Worm (Caenorhabditis elegans) whole organism, L3 larva: Measurements from ENCODE around the gene mrps-18A.

Experiments used
- nhr-237 ChIP-seq: fragments of 150-350 bp; optimal IDR thresholded peaks from 2 replicates; lab custom pipeline; 2014; ENCODE audit warnings: missing biosample characterization, missing genetic modification characterization
- nhr-25 ChIP-seq: sonication (generic microtip); optimal IDR thresholded peaks from 2 replicates; lab custom pipeline; 2017; ENCODE audit warnings: missing biosample characterization, missing genetic modification characterization
- nhr-28 ChIP-seq: fragments of 150-350 bp; optimal IDR thresholded peaks from 2 replicates; lab custom pipeline; 2014; ENCODE audit warnings: missing biosample characterization, missing genetic modification characterization

DNA sequence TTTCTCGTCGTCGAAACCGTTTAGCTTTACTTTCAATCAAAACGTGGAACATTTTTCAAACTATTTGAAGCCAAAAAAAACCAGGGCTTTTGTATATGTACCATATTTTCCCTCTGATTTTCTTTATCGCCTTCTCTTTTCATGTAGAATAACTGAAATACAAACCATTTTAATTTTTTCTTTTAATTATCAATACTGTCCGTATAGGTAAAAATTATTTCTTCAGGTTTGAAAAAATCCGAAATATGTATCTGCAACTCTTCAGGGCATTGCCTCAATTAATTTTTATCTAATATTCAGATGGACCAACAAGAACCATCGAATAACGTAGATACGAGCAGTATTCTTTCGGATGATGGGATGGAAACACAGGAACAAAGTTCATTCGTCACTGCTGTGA is 43.3 kb upstream of the mrps-18A start, which contains the start of gene met-2:
- TF ChIP-seq nhr-25 (no peak), nhr-28 (tag; lab: Kevin White, UChicago) (no peak), nhr-237 (tag; lab: Kevin White, UChicago) (no peak)
